Worm (Caenorhabditis elegans): ENCODE measurements around the gene Y43F8C.3.

Y43F8C.3 gene

ce11 chrV:19605880-19606279, 16.5 kb downstream of the Y43F8C.3 start, which contains the start of gene nlp-25:
TSS of gene nlp-25 (plus strand) at chrV:19606180.
- TF ChIP-seq madf-10 (tag; optimal IDR thresholded peaks at IDR 0.05) = no peak
- TF ChIP-seq nhr-120 (GFP tag; IDR thresholded peaks at IDR 0.05) = no peak
- peak; percentile 35; the same call in 1 of the 2 replicates for TF ChIP-seq hmg-1.2 (GFP tag; IDR thresholded peaks at IDR 0.05)

DNA sequence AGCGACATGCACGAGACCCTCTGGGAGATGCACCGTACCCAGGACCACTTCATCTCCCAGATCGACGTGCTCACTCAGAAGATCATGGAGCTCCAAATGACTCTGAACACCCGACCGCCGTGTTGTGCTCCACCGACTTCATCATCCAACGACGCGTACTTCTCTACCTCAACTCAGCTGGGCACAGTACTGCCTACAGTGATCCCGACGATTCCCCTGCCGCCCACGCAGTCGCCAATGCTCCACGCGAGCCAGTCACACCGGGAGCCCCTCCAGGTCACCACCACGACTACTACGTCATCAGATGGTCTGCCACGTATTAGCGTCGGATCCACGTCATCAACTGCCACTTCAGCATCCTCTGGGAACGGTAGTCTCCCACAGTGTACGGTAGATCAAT, 17.0 kb downstream of the Y43F8C.3 start:
- TF ChIP-seq dox-1 (GFP tag; IDR thresholded peaks at IDR 0.05) (0 out of 2 replicates have a peak, but pooled peaks have one; percentile 18), snpc-1.1 (tag; optimal IDR thresholded peaks at IDR 0.05; ENCODE audit: insufficient read depth) (no peak), ztf-3 (GFP tag; optimal IDR thresholded peaks at IDR 0.05) (no peak), F52B5.7 (tag; optimal IDR thresholded peaks at IDR 0.05) (peak; percentile 49), zfh-2 (GFP tag; conservative IDR thresholded peaks at IDR 0.05) (peak; percentile 71), nfya-2 (GFP tag; IDR thresholded peaks at IDR 0.05) (no peak)

- TF ChIP-seq F10E7.11 (tag; optimal IDR thresholded peaks at IDR 0.05) = no peak
- no peak for TF ChIP-seq rpc-1 (optimal IDR thresholded peaks at IDR 0.05)
- TF ChIP-seq rpc-1 (tag; optimal IDR thresholded peaks at IDR 0.05) = peak; percentile 24
Observed at ce11 chrV:19599087-19599486, 23.3 kb downstream of the Y43F8C.3 start.

DNA sequence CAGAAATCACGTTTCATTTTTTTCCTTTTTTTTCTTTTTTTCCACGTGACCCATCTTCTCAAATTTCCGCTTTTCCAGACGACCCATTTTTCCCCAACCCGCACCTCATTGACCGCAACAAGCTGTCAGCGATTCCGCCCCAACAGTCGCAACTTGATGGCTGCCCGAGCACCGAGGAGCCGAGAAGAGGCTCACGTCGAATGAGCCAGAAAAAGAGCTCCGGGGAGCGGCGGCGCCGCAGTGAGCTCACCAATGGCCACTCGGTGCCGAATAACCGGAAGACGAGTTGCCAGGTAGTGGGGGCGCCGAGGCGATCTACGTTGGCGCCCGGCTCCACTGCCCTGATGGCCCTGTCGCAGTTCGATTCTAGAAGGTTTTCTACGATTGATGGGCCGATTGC, 31.6 kb downstream of the Y43F8C.3 start:
- TF ChIP-seq egrh-3 (GFP tag; IDR thresholded peaks at IDR 0.05) = peak; percentile 86
- TF ChIP-seq ccch-3 (GFP tag; optimal IDR thresholded peaks at IDR 0.05) = no peak
- TF ChIP-seq ekl-4 (GFP tag; IDR thresholded peaks at IDR 0.05) = 0 out of 2 replicates have a peak, but pooled peaks have one; percentile 19
- TF ChIP-seq fkh-3 (tag; optimal IDR thresholded peaks at IDR 0.05) = no peak
- TF ChIP-seq zfh-2 (GFP tag; conservative IDR thresholded peaks at IDR 0.05) = peak; percentile 95
- no peak for TF ChIP-seq efl-1 (GFP tag; optimal IDR thresholded peaks at IDR 0.05)
- TF ChIP-seq Y95B8A.8 (GFP tag; IDR thresholded peaks at IDR 0.05) = no peak
- 0 out of 2 replicates have a peak, but pooled peaks have one; percentile 25 for TF ChIP-seq mcd-1 (GFP tag; IDR thresholded peaks at IDR 0.05)
- TF ChIP-seq F23B12.7 (tag; optimal IDR thresholded peaks at IDR 0.05; ENCODE audit: insufficient read depth) = no peak
- no peak for TF ChIP-seq T07F8.4 (tag; optimal IDR thresholded peaks at IDR 0.05)
- no peak for TF ChIP-seq attf-5 (GFP tag; optimal IDR thresholded peaks at IDR 0.05)
- no peak for TF ChIP-seq mxl-1 (tag; optimal IDR thresholded peaks at IDR 0.05)
- no peak for TF ChIP-seq D2030.7 (GFP tag; IDR thresholded peaks at IDR 0.05)
- TF ChIP-seq hrde-1 (tag; optimal IDR thresholded peaks at IDR 0.05; ENCODE audit: borderline replicate concordance) = no peak
- TF ChIP-seq dox-1 (GFP tag; IDR thresholded peaks at IDR 0.05) = 0 out of 2 replicates have a peak, but pooled peaks have one; percentile 25
- TF ChIP-seq lin-26 (GFP tag; IDR thresholded peaks at IDR 0.05) = 0 out of 2 replicates have a peak, but pooled peaks have one; percentile 13

DNA sequence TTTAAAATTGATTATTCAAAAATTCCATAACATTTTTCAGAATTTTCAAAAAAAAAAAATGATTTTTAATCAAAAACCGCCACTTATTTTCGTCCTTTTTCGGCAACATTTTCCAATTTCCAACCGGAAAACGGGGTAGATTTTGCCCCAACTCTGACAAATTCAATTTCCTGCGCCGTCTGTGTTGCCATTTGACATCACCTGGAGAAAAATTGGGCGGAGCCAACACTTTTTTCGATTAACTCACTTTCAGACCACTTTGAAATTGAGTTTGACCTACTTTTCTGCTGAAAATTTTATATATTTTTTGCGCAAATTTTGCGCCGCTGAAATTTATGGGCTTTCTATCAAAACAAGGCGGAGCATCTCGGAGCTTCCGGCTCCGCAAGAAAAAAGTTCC, 40.2 kb downstream of the Y43F8C.3 start:
- TF ChIP-seq cebp-2 (GFP tag; IDR thresholded peaks at IDR 0.05) (no peak), hrde-1 (tag; optimal IDR thresholded peaks at IDR 0.05; ENCODE audit: borderline replicate concordance) (no peak), mxl-1 (tag; optimal IDR thresholded peaks at IDR 0.05) (no peak), F55B11.4 (tag; optimal IDR thresholded peaks at IDR 0.05; ENCODE audit: borderline replicate concordance, insufficient read depth) (no peak), B0261.1 (tag; optimal IDR thresholded peaks at IDR 0.05) (no peak)

DNA sequence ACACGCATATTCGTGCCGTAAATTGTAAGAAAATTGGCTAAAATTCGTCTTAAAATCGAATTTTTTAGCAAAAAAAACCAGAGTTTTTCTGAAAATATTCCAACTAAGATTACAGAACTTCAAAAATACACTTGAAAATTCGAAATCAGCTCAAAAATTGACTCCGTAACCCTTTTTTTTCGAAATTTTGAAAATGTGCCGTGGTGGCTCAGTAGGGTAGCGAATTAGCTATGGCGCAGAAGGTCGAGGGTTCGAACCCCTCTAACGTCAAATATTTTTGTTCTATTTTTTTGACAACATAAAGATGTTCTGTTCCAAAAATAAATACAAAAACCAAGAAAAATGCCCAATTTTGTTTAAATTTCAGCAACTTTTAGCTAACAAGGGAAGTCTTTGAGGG, 42.9 kb downstream of the Y43F8C.3 start:
- peak; percentile 6 for TF ChIP-seq rpc-1 (optimal IDR thresholded peaks at IDR 0.05)
- TF ChIP-seq rpc-1 (tag; optimal IDR thresholded peaks at IDR 0.05) = peak; percentile 54
- no peak for TF ChIP-seq atf-7 (tag; optimal IDR thresholded peaks at IDR 0.05)
- peak; percentile 77 for TF ChIP-seq tbp1 (GFP tag; optimal IDR thresholded peaks at IDR 0.05)
